Fruit fly (Drosophila melanogaster): Measurements from ENCODE around the gene CG3176.

The CG3176 gene

DNA sequence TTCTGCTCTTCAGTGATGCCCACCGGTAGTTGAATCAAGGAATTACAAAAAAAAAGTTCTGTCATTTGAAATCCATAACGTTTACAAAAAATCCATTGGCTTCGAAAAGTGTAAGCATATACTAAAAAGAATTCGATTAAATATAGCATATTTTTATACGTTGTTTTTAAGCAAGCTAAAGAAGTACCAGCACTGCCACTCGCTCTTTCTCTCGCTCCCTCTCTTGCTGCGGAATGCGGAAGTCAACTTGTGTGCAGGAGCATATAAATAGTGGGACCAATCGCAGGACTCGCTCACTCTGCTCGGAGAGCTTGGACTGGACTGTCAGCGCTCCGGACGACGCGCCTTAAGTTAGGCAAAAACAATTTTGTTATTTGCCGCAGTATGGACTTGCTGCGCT is 12.9 kb downstream of the CG3176 start, which contains the start of gene CG17778 (continued):
- TF ChIP-seq dmrt99B (tag; optimal IDR thresholded peaks at IDR 0.05) (no peak), Dp (GFP tag; optimal IDR thresholded peaks at IDR 0.05) (no peak), cwo (GFP tag; optimal IDR thresholded peaks at IDR 0.05) (peak; percentile 2), CG12219 (GFP tag; optimal IDR thresholded peaks at IDR 0.05) (no peak), Atf3 (GFP tag; optimal IDR thresholded peaks at IDR 0.05) (no peak), pb (GFP tag; optimal IDR thresholded peaks at IDR 0.05) (no peak), Hand (GFP tag; optimal IDR thresholded peaks at IDR 0.05) (no peak), CG6791 (GFP tag; IDR thresholded peaks at IDR 0.05; ENCODE audit: partially characterized antibody) (no peak)

- TF ChIP-seq CG12299 (tag; optimal IDR thresholded peaks at IDR 0.05) (no peak), Lhr (GFP tag; optimal IDR thresholded peaks at IDR 0.05) (peak; percentile 37), ham (GFP tag; IDR thresholded peaks at IDR 0.05) (no peak), bsh (GFP tag; optimal IDR thresholded peaks at IDR 0.05) (no peak), CG14710 (tag; optimal IDR thresholded peaks at IDR 0.05) (peak; percentile 45), Mes4 (GFP tag; optimal IDR thresholded peaks at IDR 0.05) (no peak), tup (GFP tag; optimal IDR thresholded peaks at IDR 0.05) (no peak), dan (GFP tag; IDR thresholded peaks at IDR 0.05) (no peak), gro (GFP tag; optimal IDR thresholded peaks at IDR 0.05) (no peak), chinmo (GFP tag; IDR thresholded peaks at IDR 0.05; ENCODE audit: partially characterized antibody) (peak; percentile 80; the same call in 1 of the 4 replicates), Dp (GFP tag; optimal IDR thresholded peaks at IDR 0.05) (peak; percentile 91), MBD-R2 (GFP tag; IDR thresholded peaks at IDR 0.05) (peak; percentile 42), gfzf (GFP tag; optimal IDR thresholded peaks at IDR 0.05) (peak; percentile 19), CG18262 (tag; optimal IDR thresholded peaks at IDR 0.05) (no peak), CG17829 (tag; optimal IDR thresholded peaks at IDR 0.05) (no peak), Oaz (GFP tag; IDR thresholded peaks at IDR 0.05) (no peak), CG6683 (GFP tag; optimal IDR thresholded peaks at IDR 0.05) (no peak), HmgZ (tag; optimal IDR thresholded peaks at IDR 0.05) (peak; percentile 47), CG11085 (GFP tag; IDR thresholded peaks at IDR 0.05) (no peak), CG12236 (GFP tag; optimal IDR thresholded peaks at IDR 0.05) (no peak), cg (GFP tag; optimal IDR thresholded peaks at IDR 0.05) (peak; percentile 78), CG7271 (tag; optimal IDR thresholded peaks at IDR 0.05) (no peak), psq (GFP tag; optimal IDR thresholded peaks at IDR 0.05) (no peak), Dref (GFP tag; IDR thresholded peaks at IDR 0.05) (peak; percentile 40; the same call in 1 of the 2 replicates), CG17385 (GFP tag; optimal IDR thresholded peaks at IDR 0.05) (no peak), Fer3 (tag; optimal IDR thresholded peaks at IDR 0.05) (no peak), CG43689 (GFP tag; IDR thresholded peaks at IDR 0.05) (no peak), Camta (GFP tag; optimal IDR thresholded peaks at IDR 0.05) (no peak), disco-r (GFP tag; optimal IDR thresholded peaks at IDR 0.05) (no peak), stwl (tag; optimal IDR thresholded peaks at IDR 0.05) (peak; percentile 18), CG5245 (GFP tag; optimal IDR thresholded peaks at IDR 0.05) (no peak), z (GFP tag; IDR thresholded peaks at IDR 0.05) (no peak), slbo (GFP tag; IDR thresholded peaks at IDR 0.05) (no peak), MESR4 (GFP tag; optimal IDR thresholded peaks at IDR 0.05) (peak; percentile 55), Doc3 (GFP tag; IDR thresholded peaks at IDR 0.05; ENCODE audit: partially characterized antibody) (no peak), CG4707 (GFP tag; optimal IDR thresholded peaks at IDR 0.05) (no peak), CG4617 (GFP tag; optimal IDR thresholded peaks at IDR 0.05; ENCODE audit: borderline replicate concordance) (peak; percentile 58), sisA (GFP tag; IDR thresholded peaks at IDR 0.05) (no peak), CG17912 (GFP tag; optimal IDR thresholded peaks at IDR 0.05) (no peak), CG13287 (GFP tag; IDR thresholded peaks at IDR 0.05; ENCODE audit: partially characterized antibody) (peak; percentile 30; the same call in 1 of the 2 replicates), Rx (GFP tag; IDR thresholded peaks at IDR 0.05) (no peak), CG2116 (GFP tag; optimal IDR thresholded peaks at IDR 0.05) (peak; percentile 12)
Observed at dm6 chrX:496326-496725, 14.7 kb downstream of the CG3176 start, which contains the start of gene svr. Gene svr, plus strand, starts transcription at chrX:496446.

All from whole organism, embryonic.